Fruit fly (Drosophila melanogaster): ENCODE data around the gene mRRF2.

mRRF2 gene

DNA sequence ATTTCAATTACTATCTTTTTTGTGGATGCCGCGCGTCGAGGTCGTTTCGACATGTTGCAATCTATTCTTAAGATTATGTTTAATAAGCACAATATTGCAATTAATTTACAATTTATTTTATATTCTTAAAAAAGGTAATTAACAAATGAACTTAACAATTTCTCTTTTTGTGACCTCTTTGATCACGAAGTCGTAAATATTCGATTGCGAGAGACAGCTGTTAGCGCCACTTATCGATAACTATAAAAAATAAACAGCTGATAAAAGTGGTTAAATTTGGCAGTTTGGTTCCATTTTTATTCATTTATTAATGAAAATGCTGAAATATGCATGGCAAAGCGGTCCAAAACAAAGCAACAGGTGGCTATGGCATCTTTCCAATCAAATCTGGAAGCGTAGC is at the start of gene mRRF2, which contains the start of gene CG31156:
Gene mRRF2 (plus strand): TSS at position 239 of the 400 bp plus-strand sequence.
Gene CG31156 (minus strand): TSS at position 209 of the 400 bp plus-strand sequence.
- TF ChIP-seq CG8478 (optimal IDR thresholded peaks at IDR 0.05) (no peak), CTCF (optimal IDR thresholded peaks at IDR 0.05) (no peak)

DNA sequence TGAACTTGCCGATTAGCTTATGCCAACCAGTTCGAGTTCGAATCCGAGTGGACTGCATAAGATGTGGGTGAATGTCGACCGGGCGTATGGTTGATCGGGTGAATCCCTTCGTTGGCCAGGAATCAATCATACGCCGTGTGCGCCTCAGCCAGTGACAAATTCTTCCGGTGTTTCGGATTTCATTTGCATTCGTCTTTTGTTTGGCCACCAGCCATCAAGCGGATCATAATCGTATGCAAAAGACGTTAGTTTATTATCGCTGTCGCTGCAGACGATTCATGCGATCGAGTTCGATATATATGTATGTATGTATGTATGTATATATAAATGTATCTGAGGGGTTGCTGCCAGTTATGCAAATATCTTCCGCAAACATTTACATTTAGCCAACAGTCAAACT is 49.4 kb upstream of the mRRF2 start:
- no peak for TF ChIP-seq CTCF (optimal IDR thresholded peaks at IDR 0.05)
- TF ChIP-seq CG8478 (optimal IDR thresholded peaks at IDR 0.05) = no peak

dm6 chr3R:22564707-22565106 is 48.8 kb upstream of the mRRF2 start:
- TF ChIP-seq CG8478 (optimal IDR thresholded peaks at IDR 0.05) (no peak), CTCF (optimal IDR thresholded peaks at IDR 0.05) (peak in 1 of 2 experiments; percentile 49)

dm6 chr3R:22565732-22566131 is 47.8 kb upstream of the mRRF2 start:
- TF ChIP-seq CTCF (optimal IDR thresholded peaks at IDR 0.05) (no peak), CG8478 (optimal IDR thresholded peaks at IDR 0.05) (no peak)

dm6 chr3R:22568508-22568907 is 45.0 kb upstream of the mRRF2 start:
- TF ChIP-seq CG8478 (optimal IDR thresholded peaks at IDR 0.05) = no peak
- no peak for TF ChIP-seq CTCF (optimal IDR thresholded peaks at IDR 0.05)

dm6 chr3R:22569888-22570287 is 43.6 kb upstream of the mRRF2 start, which contains the start of gene CG33110:
Gene CG33110, plus strand, starts transcription at chr3R:22570188.
- no peak for TF ChIP-seq CTCF (optimal IDR thresholded peaks at IDR 0.05)
- no peak for TF ChIP-seq CG8478 (optimal IDR thresholded peaks at IDR 0.05)

- TF ChIP-seq CG8478 (optimal IDR thresholded peaks at IDR 0.05) (no peak), CTCF (optimal IDR thresholded peaks at IDR 0.05) (no peak)
Measured at dm6 chr3R:22573590-22573989, 39.9 kb upstream of the mRRF2 start.

- TF ChIP-seq CTCF (optimal IDR thresholded peaks at IDR 0.05) (no peak), CG8478 (optimal IDR thresholded peaks at IDR 0.05) (no peak)
Measured at dm6 chr3R:22576096-22576697, 37.3 kb upstream of the mRRF2 start.

DNA sequence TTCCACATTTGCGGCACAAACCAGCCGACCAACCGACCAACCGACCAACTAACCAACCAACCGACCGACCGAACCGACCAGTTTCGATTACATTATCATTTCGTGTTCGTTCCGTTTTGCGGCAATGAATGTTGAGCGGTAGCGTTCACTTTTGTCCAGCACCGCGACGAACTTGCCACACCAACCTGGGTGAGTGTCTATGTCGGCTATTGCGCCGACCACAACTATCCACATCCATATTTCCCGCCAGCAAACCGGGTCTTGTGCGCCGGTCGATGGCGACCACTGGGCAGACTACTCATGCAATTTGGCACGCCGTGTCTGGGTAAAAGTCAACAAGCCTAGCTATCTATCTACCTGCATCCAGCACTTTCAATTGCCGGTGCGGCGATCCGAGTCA is 36.5 kb upstream of the mRRF2 start:
- TF ChIP-seq CTCF (optimal IDR thresholded peaks at IDR 0.05) (no peak), CG8478 (optimal IDR thresholded peaks at IDR 0.05) (no peak)

dm6 chr3R:22580546-22580945 is 32.9 kb upstream of the mRRF2 start, which contains the start of gene CSN6:
Gene CSN6, plus strand, starts transcription at chr3R:22580773.
- TF ChIP-seq CTCF (optimal IDR thresholded peaks at IDR 0.05) = peak; percentile 50 to 57
- TF ChIP-seq CG8478 (optimal IDR thresholded peaks at IDR 0.05) = no peak

DNA sequence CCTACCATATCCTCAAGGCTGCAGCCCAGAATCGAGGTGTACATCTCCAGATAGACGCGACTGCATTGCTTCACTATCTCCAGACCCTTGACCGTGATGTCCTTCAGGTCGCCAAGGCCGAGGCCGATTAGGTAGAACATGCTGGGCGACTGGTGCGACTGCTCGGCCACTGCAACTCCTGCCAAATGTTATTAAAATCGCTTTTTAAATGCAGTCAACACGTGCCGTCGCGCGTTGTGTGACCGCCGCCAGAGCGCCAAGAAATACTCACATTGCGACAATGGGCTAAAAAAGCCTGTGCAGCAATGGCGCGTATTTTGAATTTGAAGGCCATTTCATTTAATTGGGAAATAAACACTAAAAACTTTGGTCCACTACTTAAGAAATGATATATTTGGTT is 30.5 kb upstream of the mRRF2 start, which contains the start of gene Dph5:
Gene Dph5 (minus strand): TSS at position 245 of the 400 bp plus-strand sequence.
- peak in 1 of 2 experiments; percentile 26 for TF ChIP-seq CTCF (optimal IDR thresholded peaks at IDR 0.05)
- no peak for TF ChIP-seq CG8478 (optimal IDR thresholded peaks at IDR 0.05)

DNA sequence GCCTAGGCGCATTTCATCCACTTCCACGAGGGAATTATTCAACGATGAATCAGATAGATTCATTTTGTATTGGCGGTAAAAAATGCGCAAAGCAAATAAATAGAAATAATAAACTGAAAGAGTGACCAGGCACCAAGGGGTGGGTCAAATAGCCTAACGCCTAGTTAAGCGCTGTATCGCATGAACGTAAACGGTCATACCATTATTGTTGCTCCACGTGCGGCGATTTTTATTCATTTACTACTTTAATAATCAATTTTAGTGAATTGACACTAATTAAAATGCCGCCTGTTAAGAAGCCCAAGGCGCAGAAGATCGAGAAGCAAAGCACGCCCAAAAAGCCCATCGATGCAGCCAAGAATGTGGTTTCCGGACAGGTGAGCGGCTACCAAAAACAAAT is 28.9 kb upstream of the mRRF2 start, which contains the start of the genes CG33107 and CG6937:
Gene CG33107 (minus strand): TSS at position 137 of the 400 bp plus-strand sequence.
Gene CG6937 (plus strand): TSS at position 192 of the 400 bp plus-strand sequence.
- TF ChIP-seq CTCF (optimal IDR thresholded peaks at IDR 0.05) (peak in 1 of 2 experiments; percentile 4), CG8478 (optimal IDR thresholded peaks at IDR 0.05) (no peak)

DNA sequence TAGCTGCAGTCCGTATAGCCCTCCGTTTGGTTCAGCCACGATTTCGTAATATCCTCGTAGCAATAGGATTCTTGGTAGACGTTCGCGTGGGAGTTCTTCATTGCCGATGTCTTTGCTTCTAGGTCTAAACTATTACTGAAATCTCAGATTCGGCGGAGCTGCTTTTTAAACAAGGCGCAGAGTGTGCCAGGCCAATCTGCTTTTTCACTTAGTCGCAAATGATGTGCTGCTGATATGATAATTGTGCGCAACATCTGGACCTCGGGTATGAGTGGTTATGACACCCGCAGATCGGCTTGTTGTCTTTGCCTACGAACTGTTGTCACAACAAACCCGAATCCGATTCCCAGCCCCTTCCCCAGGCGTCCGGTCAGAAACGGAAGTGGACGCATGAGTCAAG is 27.0 kb upstream of the mRRF2 start, which contains the start of gene btn:
Gene btn (minus strand): TSS at position 101 of the 400 bp plus-strand sequence.
- no peak for TF ChIP-seq CTCF (optimal IDR thresholded peaks at IDR 0.05)
- TF ChIP-seq CG8478 (optimal IDR thresholded peaks at IDR 0.05) = no peak

DNA sequence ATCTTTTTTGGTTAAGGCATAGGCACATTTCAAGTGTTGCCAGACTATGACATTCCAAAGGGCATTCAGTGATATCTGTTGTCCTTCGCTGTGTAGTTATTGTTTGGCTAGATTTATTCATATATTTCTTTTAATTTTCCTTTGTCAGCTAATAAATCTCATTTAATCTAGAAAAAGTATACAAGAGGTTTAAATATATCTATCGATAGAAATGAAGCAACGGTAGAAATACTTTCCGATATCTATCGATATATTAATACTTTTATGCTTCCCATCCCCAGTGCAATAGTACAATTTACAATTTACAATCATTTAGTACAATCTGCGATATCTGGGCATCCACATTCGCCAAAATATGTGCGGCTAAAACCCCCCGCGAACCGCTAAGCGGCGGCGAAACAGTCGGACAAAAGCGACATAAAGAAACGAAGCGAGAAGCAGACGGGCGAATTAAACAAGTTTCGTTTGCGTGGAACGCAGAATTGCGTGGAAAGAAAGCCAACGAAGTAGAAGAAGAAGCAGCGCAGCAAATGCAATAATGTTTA is 26.0 kb upstream of the mRRF2 start, which contains the start of gene Efa6:
Gene Efa6 (plus strand): TSS at position 337 of the 545 bp plus-strand sequence.
- TF ChIP-seq CTCF (optimal IDR thresholded peaks at IDR 0.05) (no peak), CG8478 (optimal IDR thresholded peaks at IDR 0.05) (no peak)

dm6 chr3R:22588756-22589155 is 24.7 kb upstream of the mRRF2 start:
- TF ChIP-seq CTCF (optimal IDR thresholded peaks at IDR 0.05) (no peak), CG8478 (optimal IDR thresholded peaks at IDR 0.05) (no peak)

DNA sequence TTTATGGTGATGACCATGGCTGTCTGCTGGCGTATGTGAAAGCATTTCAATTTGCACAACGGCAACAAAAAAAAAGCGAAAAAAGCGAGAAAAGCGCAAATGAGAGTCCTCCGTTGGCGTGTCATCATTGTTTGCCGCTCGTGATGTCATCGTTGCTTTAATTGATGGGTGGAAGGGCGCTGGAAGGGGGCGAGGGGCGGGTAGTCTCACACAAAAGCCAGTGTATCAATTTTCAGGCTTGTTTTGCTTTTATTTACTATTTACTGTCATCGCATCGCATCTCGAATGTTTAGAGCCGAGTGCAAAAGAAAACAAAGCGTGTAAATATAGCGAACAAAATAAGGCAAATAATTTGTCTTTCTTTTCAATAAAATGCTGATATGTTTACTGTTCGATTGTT is 24.2 kb upstream of the mRRF2 start:
- TF ChIP-seq CTCF (optimal IDR thresholded peaks at IDR 0.05) (no peak), CG8478 (optimal IDR thresholded peaks at IDR 0.05) (no peak)
